Fruit fly (Drosophila melanogaster): ENCODE data around the gene CG10077.

The CG10077 gene

DNA sequence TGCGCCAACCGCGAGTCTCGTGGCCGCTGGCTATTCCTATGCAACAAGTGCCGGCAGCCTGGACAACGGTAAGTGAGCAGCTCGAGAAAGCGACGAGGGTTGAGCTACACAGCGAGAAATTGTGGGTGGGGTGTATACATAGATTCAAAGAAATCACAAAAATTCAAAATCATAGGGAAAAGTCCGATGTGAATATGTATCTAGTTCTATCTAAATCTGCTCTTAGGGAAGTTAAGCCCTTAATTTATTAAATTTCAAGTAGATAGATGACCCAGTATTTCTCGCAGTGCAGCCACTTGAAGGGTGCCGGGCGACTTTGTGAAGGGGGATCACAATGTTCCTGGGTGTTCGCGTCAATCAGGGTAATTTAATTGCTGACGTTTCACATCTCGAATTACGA lies 37.6 kb upstream of the CG10077 start (continued):
- TF ChIP-seq cad (GFP tag; optimal IDR thresholded peaks at IDR 0.05) (no peak), tgo (GFP tag; IDR thresholded peaks at IDR 0.05) (peak; percentile 17; the same call in 1 of the 3 replicates), CG15696 (tag; optimal IDR thresholded peaks at IDR 0.05) (peak; percentile 8), lilli (GFP tag; optimal IDR thresholded peaks at IDR 0.05) (no peak), CG32532 (GFP tag; IDR thresholded peaks at IDR 0.05) (no peak), croc (GFP tag; conservative IDR thresholded peaks at IDR 0.05) (0 out of 3 replicates have a peak, but pooled peaks have one; percentile 19), gem (tag; optimal IDR thresholded peaks at IDR 0.05) (peak; percentile 16), CG4404 (GFP tag; IDR thresholded peaks at IDR 0.05) (peak; percentile 64), vvl (GFP tag; IDR thresholded peaks at IDR 0.05) (peak; percentile 17; the same call in 1 of the 2 replicates), Ets65A (GFP tag) (peak; percentile 63), Xrp1 (GFP tag; IDR thresholded peaks at IDR 0.05) (peak; percentile 33; the same call in 1 of the 2 replicates), CG8765 (GFP tag; IDR thresholded peaks at IDR 0.05) (0 out of 2 replicates have a peak, but pooled peaks have one; percentile 13), kni (GFP tag; optimal IDR thresholded peaks at IDR 0.05) (no peak), HLH3B (GFP tag; IDR thresholded peaks at IDR 0.05) (no peak), dmrt11E (tag; optimal IDR thresholded peaks at IDR 0.05) (peak; percentile 28), CG10979 (tag; optimal IDR thresholded peaks at IDR 0.05) (peak; percentile 16), Atf-2 (GFP tag; optimal IDR thresholded peaks at IDR 0.05) (no peak), zfh1 (GFP tag; IDR thresholded peaks at IDR 0.05) (peak; percentile 64; the same call in 1 of the 3 replicates), E2f2 (GFP tag; IDR thresholded peaks at IDR 0.05) (no peak), CG18262 (tag; optimal IDR thresholded peaks at IDR 0.05) (peak; percentile 30), CG34376 (GFP tag; optimal IDR thresholded peaks at IDR 0.05) (no peak), CG1603 (tag; optimal IDR thresholded peaks at IDR 0.05) (peak; percentile 40), zf30C (GFP tag; optimal IDR thresholded peaks at IDR 0.05) (peak; percentile 44), Spps (tag; optimal IDR thresholded peaks at IDR 0.05) (no peak), CG4424 (GFP tag; optimal IDR thresholded peaks at IDR 0.05) (no peak)

DNA sequence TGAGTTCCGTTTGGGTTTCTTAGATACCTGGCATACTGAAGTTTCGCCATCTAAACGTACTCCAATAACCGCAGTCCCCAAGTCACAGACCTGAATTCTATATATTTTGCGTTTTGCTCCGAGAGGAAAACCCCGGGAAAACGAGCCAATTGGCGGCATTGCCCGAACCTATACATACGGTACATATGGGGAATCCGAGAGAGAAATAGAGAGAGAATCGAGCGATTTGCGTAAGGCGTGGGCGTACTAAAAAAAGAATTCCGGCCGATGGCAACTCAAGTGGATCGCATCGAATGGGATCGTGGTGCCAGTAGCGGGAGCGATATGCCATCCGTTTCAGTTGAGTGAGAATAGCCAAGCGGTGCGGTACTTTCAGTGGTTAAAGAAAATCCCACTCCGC lies 34.6 kb upstream of the CG10077 start, which contains the start of gene bin:
TSS of gene bin (plus strand) at position 335 of the 400 bp plus-strand sequence.
- TF ChIP-seq Nf-YB (GFP tag; optimal IDR thresholded peaks at IDR 0.05) (peak; percentile 85), Chrac-16 (GFP tag; optimal IDR thresholded peaks at IDR 0.05) (no peak), z (GFP tag; IDR thresholded peaks at IDR 0.05) (peak; percentile 83), Trl (optimal IDR thresholded peaks at IDR 0.05) (peak; percentile 1 to 26), Trl (GFP tag; optimal IDR thresholded peaks at IDR 0.05) (no peak), toy (GFP tag; IDR thresholded peaks at IDR 0.05) (no peak), gt (GFP tag; IDR thresholded peaks at IDR 0.05) (no peak), Nf-YC (tag; optimal IDR thresholded peaks at IDR 0.05) (peak; percentile 77), sd (tag; optimal IDR thresholded peaks at IDR 0.05) (peak; percentile 6), sr (GFP tag; IDR thresholded peaks at IDR 0.05) (peak; percentile 95), Bgb (GFP tag; IDR thresholded peaks at IDR 0.05; ENCODE audit: partially characterized antibody) (no peak), cas (GFP tag; IDR thresholded peaks at IDR 0.05) (no peak), Deaf1 (tag; optimal IDR thresholded peaks at IDR 0.05) (peak; percentile 53)

dm6 chr3L:6988942-6989569 lies 33.4 kb upstream of the CG10077 start:
- TF ChIP-seq CG8359 (GFP tag; optimal IDR thresholded peaks at IDR 0.05; ENCODE audit: borderline replicate concordance) (peak; percentile 81), CG10267 (tag; optimal IDR thresholded peaks at IDR 0.05) (peak; percentile 91), pb (GFP tag; optimal IDR thresholded peaks at IDR 0.05) (peak; percentile 59), psq (GFP tag; optimal IDR thresholded peaks at IDR 0.05) (peak; percentile 73), CG11456 (GFP tag; IDR thresholded peaks at IDR 0.05) (peak; percentile 78), CG6854 (GFP tag; optimal IDR thresholded peaks at IDR 0.05) (peak; percentile 89), Sry-β (GFP tag; optimal IDR thresholded peaks at IDR 0.05) (peak; percentile 45), lola (GFP tag; optimal IDR thresholded peaks at IDR 0.05) (peak in 1 of 3 experiments; percentile 97), Ravus (GFP tag; IDR thresholded peaks at IDR 0.05) (peak; percentile 15; the same call in 1 of the 2 replicates), Tbp (GFP tag; optimal IDR thresholded peaks at IDR 0.05) (no peak), CG8765 (GFP tag; IDR thresholded peaks at IDR 0.05) (peak; percentile 32), HLH4C (GFP tag; IDR thresholded peaks at IDR 0.05; ENCODE audit: partially characterized antibody) (no peak), MBD-R2 (GFP tag; IDR thresholded peaks at IDR 0.05) (peak; percentile 53; the same call in 1 of the 2 replicates)

Data from whole organism, embryonic.